Worm (Caenorhabditis elegans) whole organism, L2 larva: Measurements from ENCODE around the gene str-240.

ENCODE experiments used
- aly-2 ChIP-seq: fragments of 150-350 bp; optimal IDR thresholded peaks from 2 replicates; lab custom pipeline; 2014; ENCODE audit warnings: missing biosample characterization, missing genetic modification characterization
- nhr-237 ChIP-seq: fragments of 150-350 bp; optimal IDR thresholded peaks from 2 replicates; lab custom pipeline; 2014; ENCODE audit warnings: missing biosample characterization, missing genetic modification characterization

- no peak for TF ChIP-seq nhr-237 (tag; lab: Kevin White, UChicago)
- TF ChIP-seq aly-2 (tag; lab: Kevin White, UChicago) = no peak
Measured at ce11 chrV:1471977-1472376, 49.8 kb downstream of the str-240 start.
